Worm (Caenorhabditis elegans) whole organism, L3 larva: ENCODE data around the gene R08A2.1.
A peak's percentile ranks its signal among the peaks of the same experiment; 100 is the strongest.

Experiments used
- R02D3.7 ChIP-seq: fragments of 150-350 bp; optimal IDR thresholded peaks from 2 replicates; lab custom pipeline; 2014; ENCODE audit warnings: missing biosample characterization, missing genetic modification characterization
- ZK546.5 ChIP-seq: sonication (generic microtip); optimal IDR thresholded peaks from 2 replicates; lab custom pipeline; 2017; ENCODE audit warnings: missing biosample characterization, missing genetic modification characterization
- aly-2 ChIP-seq: fragments of 150-350 bp; optimal IDR thresholded peaks from 2 replicates; lab custom pipeline; 2014; ENCODE audit warnings: missing biosample characterization, missing genetic modification characterization
- ama-1 ChIP-seq: fragments of 150-350 bp; optimal IDR thresholded peaks from 2 replicates; lab custom pipeline; 2018
- ceh-16 ChIP-seq: sonication (generic microtip); optimal IDR thresholded peaks from 2 replicates; lab custom pipeline; 2017; ENCODE audit warnings: missing biosample characterization, missing genetic modification characterization
- ceh-28 ChIP-seq: fragments of 150-350 bp; optimal IDR thresholded peaks from 2 replicates; lab custom pipeline; 2014; ENCODE audit warnings: missing biosample characterization, missing genetic modification reagents, missing genetic modification characterization
- ceh-82 ChIP-seq: fragments of 150-350 bp; optimal IDR thresholded peaks from 2 replicates; lab custom pipeline; 2014; ENCODE audit warnings: missing biosample characterization, missing genetic modification characterization
- ceh-9 ChIP-seq: sonication (generic microtip); optimal IDR thresholded peaks from 2 replicates; lab custom pipeline; 2018; ENCODE audit warnings: missing biosample characterization, missing genetic modification characterization
- daf-12 ChIP-seq: fragments of 150-350 bp; optimal IDR thresholded peaks from 2 replicates; lab custom pipeline; 2014; ENCODE audit warnings: missing biosample characterization, missing genetic modification reagents, missing genetic modification characterization
- egl-5 ChIP-seq: fragments of 150-350 bp; optimal IDR thresholded peaks from 2 replicates; lab custom pipeline; 2017; ENCODE audit warnings: missing biosample characterization, missing genetic modification reagents, missing genetic modification characterization, inconsistent platforms
- elt-1 ChIP-seq: fragments of 150-350 bp; optimal IDR thresholded peaks from 2 replicates; lab custom pipeline; 2014; ENCODE audit warnings: missing biosample characterization, missing genetic modification characterization
- elt-2 ChIP-seq: sonication (generic microtip); optimal IDR thresholded peaks from 2 replicates; lab custom pipeline; 2016; ENCODE audit warnings: missing genetic modification reagents, mild to moderate bottlenecking, missing genetic modification characterization, missing compliant biosample characterization
- elt-3 ChIP-seq, 3 experiments: fragments of 150-350 bp in 1 of 3; sonication (generic microtip) in 2 of 3; optimal IDR thresholded peaks; 2 replicates in 2 of 3; 4 replicates in 1 of 3; lab custom pipeline; 2014 to 2017; ENCODE audit warnings: missing biosample characterization in 3 of 3, missing genetic modification characterization in 3 of 3
- eor-1 ChIP-seq, 2 experiments: fragments of 150-350 bp; optimal IDR thresholded peaks; 2 replicates each; lab custom pipeline; 2014 to 2018; ENCODE audit warnings: missing biosample characterization in 2 of 2, missing genetic modification characterization in 2 of 2
- fkh-10 ChIP-seq: sonication (generic microtip); optimal IDR thresholded peaks from 2 replicates; lab custom pipeline; 2017; ENCODE audit warnings: missing biosample characterization, missing genetic modification reagents, missing genetic modification characterization
- fkh-2 ChIP-seq: fragments of 150-350 bp; optimal IDR thresholded peaks from 2 replicates; lab custom pipeline; 2014; ENCODE audit warnings: missing biosample characterization, missing genetic modification reagents, missing genetic modification characterization
- fos-1 ChIP-seq: fragments of 150-350 bp; optimal IDR thresholded peaks from 2 replicates; lab custom pipeline; 2014; ENCODE audit warnings: missing biosample characterization, missing genetic modification characterization
- hmg-11 ChIP-seq: sonication (generic microtip); optimal IDR thresholded peaks from 2 replicates; lab custom pipeline; 2016; ENCODE audit warnings: missing genetic modification characterization, missing compliant biosample characterization
- jun-1 ChIP-seq: fragments of 150-350 bp; optimal IDR thresholded peaks from 2 replicates; lab custom pipeline; 2014; ENCODE audit warnings: missing biosample characterization, missing genetic modification reagents, missing genetic modification characterization
- lin-15B ChIP-seq: fragments of 150-350 bp; optimal IDR thresholded peaks from 2 replicates; lab custom pipeline; 2014; ENCODE audit warnings: missing biosample characterization, missing genetic modification characterization
- lin-39 ChIP-seq: fragments of 150-350 bp; optimal IDR thresholded peaks from 2 replicates; lab custom pipeline; 2018; ENCODE audit warnings: missing biosample characterization, missing genetic modification reagents, missing genetic modification characterization
- lsy-12 ChIP-seq: sonication (generic microtip); optimal IDR thresholded peaks from 2 replicates; lab custom pipeline; 2016; ENCODE audit warnings: mild to moderate bottlenecking, missing genetic modification characterization, missing compliant biosample characterization
- mdl-1 ChIP-seq: fragments of 150-350 bp; optimal IDR thresholded peaks from 2 replicates; lab custom pipeline; 2014; ENCODE audit warnings: missing biosample characterization, missing genetic modification characterization
- nfya-1 ChIP-seq: sonication (generic microtip); optimal IDR thresholded peaks from 2 replicates; lab custom pipeline; 2017; ENCODE audit warnings: missing genetic modification characterization, mild to moderate bottlenecking, missing compliant biosample characterization, antibody characterized with exemption, moderate library complexity; ENCODE audit not compliant: insufficient read depth
- nhr-12 ChIP-seq: fragments of 150-350 bp; optimal IDR thresholded peaks from 2 replicates; lab custom pipeline; 2014; ENCODE audit warnings: missing biosample characterization, missing genetic modification characterization
- nhr-23 ChIP-seq: fragments of 150-350 bp; optimal IDR thresholded peaks from 2 replicates; lab custom pipeline; 2014; ENCODE audit warnings: missing biosample characterization, missing genetic modification reagents, missing genetic modification characterization
- nhr-237 ChIP-seq: fragments of 150-350 bp; optimal IDR thresholded peaks from 2 replicates; lab custom pipeline; 2014; ENCODE audit warnings: missing biosample characterization, missing genetic modification characterization
- nhr-25 ChIP-seq: sonication (generic microtip); optimal IDR thresholded peaks from 2 replicates; lab custom pipeline; 2017; ENCODE audit warnings: missing biosample characterization, missing genetic modification characterization
- nhr-43 ChIP-seq: sonication (generic microtip); optimal IDR thresholded peaks from 2 replicates; lab custom pipeline; 2016; ENCODE audit warnings: mild to moderate bottlenecking, missing genetic modification characterization, missing compliant biosample characterization; ENCODE audit not compliant: poor library complexity, severe bottlenecking
- nhr-67 ChIP-seq: fragments of 150-350 bp; optimal IDR thresholded peaks from 2 replicates; lab custom pipeline; 2014; ENCODE audit warnings: missing biosample characterization, missing genetic modification characterization
- nhr-77 ChIP-seq: fragments of 150-350 bp; optimal IDR thresholded peaks from 2 replicates; lab custom pipeline; 2014; ENCODE audit warnings: missing biosample characterization, missing genetic modification characterization
- pha-4 ChIP-seq: fragments of 150-350 bp; optimal IDR thresholded peaks from 2 replicates; lab custom pipeline; 2014; ENCODE audit warnings: missing biosample characterization, missing genetic modification reagents, missing genetic modification characterization
- pqm-1 ChIP-seq: fragments of 150-350 bp; optimal IDR thresholded peaks from 2 replicates; lab custom pipeline; 2017; ENCODE audit warnings: missing biosample characterization, missing genetic modification characterization, inconsistent platforms
- sea-2 ChIP-seq: fragments of 150-350 bp; sonication (generic microtip); optimal IDR thresholded peaks from 4 replicates; lab custom pipeline; 2014; ENCODE audit warnings: missing biosample characterization, missing genetic modification reagents, missing genetic modification characterization
- skn-1 ChIP-seq: fragments of 150-350 bp; optimal IDR thresholded peaks from 2 replicates; lab custom pipeline; 2014; ENCODE audit warnings: missing biosample characterization, missing genetic modification characterization
- snpc-4 ChIP-seq: fragments of 150-350 bp; optimal IDR thresholded peaks from 2 replicates; lab custom pipeline; 2014; ENCODE audit warnings: missing biosample characterization, missing genetic modification characterization
- tbx-2 ChIP-seq: sonication (generic microtip); optimal IDR thresholded peaks from 2 replicates; lab custom pipeline; 2016; ENCODE audit warnings: mild to moderate bottlenecking, missing genetic modification characterization, missing compliant biosample characterization
- unc-39 ChIP-seq: sonication (generic microtip); optimal IDR thresholded peaks from 4 replicates; lab custom pipeline; 2017; ENCODE audit warnings: missing biosample characterization, missing genetic modification characterization
- zag-1 ChIP-seq: fragments of 150-350 bp; optimal IDR thresholded peaks from 2 replicates; lab custom pipeline; 2014; ENCODE audit warnings: missing biosample characterization, missing genetic modification characterization
- ztf-11 ChIP-seq: fragments of 150-350 bp; optimal IDR thresholded peaks from 2 replicates; lab custom pipeline; 2014; ENCODE audit warnings: missing biosample characterization, missing genetic modification characterization
- ztf-4 ChIP-seq: fragments of 150-350 bp; optimal IDR thresholded peaks from 2 replicates; lab custom pipeline; 2014; ENCODE audit warnings: missing biosample characterization, missing genetic modification characterization

The R08A2.1 gene

DNA sequence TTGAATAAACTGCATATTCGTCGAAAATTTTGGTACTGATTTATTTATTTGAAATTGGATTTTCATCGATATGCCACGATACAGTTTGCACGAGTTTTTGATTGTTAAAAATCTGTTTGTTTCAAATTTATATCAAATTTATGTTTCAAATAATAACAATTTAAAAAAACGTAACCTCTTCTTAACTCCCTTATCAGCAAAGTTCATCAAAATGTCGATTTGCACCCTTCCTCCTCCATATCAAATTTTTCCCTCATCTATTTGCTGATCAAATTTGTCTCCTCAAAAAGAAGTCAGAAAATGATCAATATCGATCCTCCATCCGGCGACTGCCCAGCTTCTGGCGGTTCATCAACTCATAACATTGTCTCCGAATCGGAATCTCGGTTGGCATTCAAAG is 8.3 kb downstream of the R08A2.1 start, which contains the start of gene ssp-33:
TSS of gene ssp-33 (plus strand) at position 301 of the 400 bp plus-strand sequence.
- TF ChIP-seq nhr-25 (tag; lab: Kevin White, UChicago) = no peak
- no peak for TF ChIP-seq lin-39
- no peak for TF ChIP-seq ceh-28 (tag; lab: Kevin White, UChicago)
- no peak for TF ChIP-seq unc-39 (tag; lab: Kevin White, UChicago)
- TF ChIP-seq ceh-16 = no peak
- TF ChIP-seq fkh-10 (GFP tag; lab: Kevin White, UChicago) = no peak
- TF ChIP-seq nhr-67 (tag; lab: Kevin White, UChicago) = no peak
- no peak for TF ChIP-seq sea-2
- TF ChIP-seq aly-2 (tag; lab: Kevin White, UChicago) = no peak
- no peak for TF ChIP-seq mdl-1
- no peak for TF ChIP-seq pqm-1

DNA sequence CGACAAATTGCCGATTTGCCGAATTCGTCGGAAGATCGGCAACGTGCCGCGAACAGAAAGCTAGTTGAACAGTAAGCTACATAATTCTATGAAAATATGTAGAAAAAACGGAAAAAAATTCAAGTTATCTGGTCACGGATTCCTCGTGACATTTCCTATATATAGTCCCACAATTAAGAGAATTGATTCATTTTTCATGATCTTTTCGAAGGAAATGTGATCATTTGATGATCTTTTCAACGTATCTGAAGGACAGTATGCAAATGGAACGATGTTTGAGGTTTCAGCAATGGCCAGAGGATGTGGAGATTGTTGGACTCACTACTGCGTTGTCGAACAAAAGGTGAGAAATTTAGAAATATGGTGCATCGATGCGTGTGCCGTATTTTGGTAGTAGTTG is 11.4 kb downstream of the R08A2.1 start, which contains the start of gene R08A2.9:
TSS of gene R08A2.9 (plus strand) at position 301 of the 400 bp plus-strand sequence.
- no peak for TF ChIP-seq mdl-1
- no peak for TF ChIP-seq snpc-4
- no peak for TF ChIP-seq nfya-1

- TF ChIP-seq ama-1 (no peak), nhr-23 (tag; lab: Kevin White, UChicago) (no peak), elt-1 (tag; lab: Kevin White, UChicago) (no peak), nhr-43 (tag; lab: Kevin White, UChicago) (no peak), pha-4 (tag; lab: Kevin White, UChicago) (no peak), sea-2 (no peak), ceh-16 (no peak), nhr-77 (tag; lab: Kevin White, UChicago) (no peak), unc-39 (tag; lab: Kevin White, UChicago) (no peak), snpc-4 (no peak)
Observed at ce11 chrV:14698666-14699065, 20.7 kb downstream of the R08A2.1 start, which contains the start of gene set-5. set-5 (plus strand) TSS chrV:14698966.

DNA sequence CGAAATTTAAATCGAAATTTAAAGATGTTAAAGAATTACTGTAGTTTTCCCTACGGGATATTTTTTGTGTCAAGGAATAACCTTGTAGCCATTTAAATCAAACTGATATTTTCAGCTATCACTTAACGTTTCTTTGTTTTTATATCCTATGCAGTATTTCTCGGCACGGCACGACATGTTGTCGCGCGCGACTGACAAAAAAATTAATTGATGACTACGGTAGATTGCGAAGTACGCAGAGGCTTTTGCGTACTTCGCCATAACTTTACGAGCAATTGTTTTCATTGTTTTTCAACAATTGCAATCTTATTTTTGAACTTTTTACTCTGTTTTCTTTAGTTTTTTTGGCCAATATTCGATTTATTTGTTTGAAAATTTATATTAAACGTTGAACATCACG is 21.4 kb downstream of the R08A2.1 start:
- TF ChIP-seq fkh-10 (GFP tag; lab: Kevin White, UChicago) (no peak), pha-4 (tag; lab: Kevin White, UChicago) (no peak), elt-3 (tag; optimal IDR thresholded peaks at IDR 0.05; lab: Kevin White, UChicago) (no peak), nhr-25 (tag; lab: Kevin White, UChicago) (no peak), fos-1 (tag; lab: Kevin White, UChicago) (no peak), daf-12 (tag; lab: Kevin White, UChicago) (no peak), egl-5 (tag; lab: Kevin White, UChicago) (no peak), aly-2 (tag; lab: Kevin White, UChicago) (no peak), nhr-237 (no peak), ztf-11 (tag; lab: Kevin White, UChicago) (no peak), jun-1 (tag; lab: Kevin White, UChicago) (no peak), elt-2 (tag; lab: Kevin White, UChicago) (no peak), sea-2 (no peak), unc-39 (tag; lab: Kevin White, UChicago) (no peak), lin-15B (tag; lab: Kevin White, UChicago) (no peak), lsy-12 (tag; lab: Kevin White, UChicago) (no peak), mdl-1 (no peak), nhr-67 (tag; lab: Kevin White, UChicago) (no peak), ztf-4 (tag; lab: Kevin White, UChicago) (no peak)
- TF ChIP-seq, all 47 proteins: peak for 0

ce11 chrV:14696604-14697307 is 22.6 kb downstream of the R08A2.1 start, which contains the start of gene unc-112:
unc-112 (minus strand) TSS chrV:14696654.
- TF ChIP-seq R02D3.7 (tag; lab: Kevin White, UChicago) (peak; percentile 12), ceh-16 (no peak), ZK546.5 (tag; lab: Kevin White, UChicago) (no peak), mdl-1 (no peak), nhr-77 (tag; lab: Kevin White, UChicago) (no peak), nhr-12 (tag; lab: Kevin White, UChicago) (no peak), skn-1 (peak; percentile 26), lin-39 (peak; percentile 57), eor-1 (tag; optimal IDR thresholded peaks at IDR 0.05; lab: Kevin White, UChicago) (no peak), nhr-237 (no peak), elt-1 (tag; lab: Kevin White, UChicago) (no peak), aly-2 (tag; lab: Kevin White, UChicago) (no peak), lsy-12 (tag; lab: Kevin White, UChicago) (peak; percentile 3), ceh-28 (tag; lab: Kevin White, UChicago) (peak; percentile 15), nhr-25 (tag; lab: Kevin White, UChicago) (peak; percentile 85), fkh-2 (tag; lab: Kevin White, UChicago) (no peak), unc-39 (tag; lab: Kevin White, UChicago) (no peak), pha-4 (tag; lab: Kevin White, UChicago) (peak; percentile 80), snpc-4 (peak; percentile 77), pqm-1 (peak; percentile 44), lin-15B (tag; lab: Kevin White, UChicago) (peak; percentile 59), egl-5 (tag; lab: Kevin White, UChicago) (peak; percentile 57), ceh-82 (tag; lab: Kevin White, UChicago) (no peak), nfya-1 (peak; percentile 85), nhr-43 (tag; lab: Kevin White, UChicago) (peak; percentile 25), tbx-2 (tag; lab: Kevin White, UChicago) (no peak), zag-1 (tag; lab: Kevin White, UChicago) (no peak), ceh-9 (tag; lab: Kevin White, UChicago) (no peak), hmg-11 (tag; lab: Kevin White, UChicago) (peak; percentile 82)
